Fruit fly (Drosophila melanogaster): ENCODE results near the gene Lar.
A peak's percentile ranks its signal among the peaks of the same experiment; 100 is the strongest.

Lar gene

DNA sequence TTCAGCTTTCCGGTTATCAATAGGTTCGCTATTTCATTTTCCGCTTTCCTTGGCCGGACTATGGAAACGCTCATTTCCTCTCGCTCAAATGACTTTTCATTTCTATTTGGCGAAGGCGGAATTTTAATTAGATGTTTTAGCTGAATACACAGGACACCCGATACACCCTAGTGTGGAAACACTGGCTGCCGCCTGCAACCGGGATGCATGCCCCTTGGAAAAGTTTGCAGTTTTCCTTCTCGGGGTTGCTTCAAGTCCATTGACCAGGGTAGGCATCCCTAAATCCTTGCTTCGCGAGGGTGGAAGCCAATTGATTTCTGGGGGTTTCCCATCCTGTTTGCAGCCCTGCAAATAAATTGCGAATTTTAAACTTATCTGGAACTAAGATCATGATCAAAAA is 2.5 kb downstream of the Lar start:
- TF ChIP-seq tj (GFP tag; optimal IDR thresholded peaks at IDR 0.05) (no peak), CG5204 (GFP tag; optimal IDR thresholded peaks at IDR 0.05) (no peak), pad (GFP tag; optimal IDR thresholded peaks at IDR 0.05) (no peak), kay (GFP tag; ENCODE audit: borderline replicate concordance) (no peak), Crg-1 (GFP tag; optimal IDR thresholded peaks at IDR 0.05) (no peak), toe (GFP tag; optimal IDR thresholded peaks at IDR 0.05) (no peak), CG7101 (tag; optimal IDR thresholded peaks at IDR 0.05) (no peak), CG11617 (GFP tag; optimal IDR thresholded peaks at IDR 0.05) (no peak), Mnt (GFP tag; optimal IDR thresholded peaks at IDR 0.05) (no peak), Hr96 (GFP tag; optimal IDR thresholded peaks at IDR 0.05) (no peak), Clk (GFP tag; optimal IDR thresholded peaks at IDR 0.05) (no peak), cnc (optimal IDR thresholded peaks at IDR 0.05) (no peak), CG12768 (GFP tag; optimal IDR thresholded peaks at IDR 0.05) (no peak), CG1620 (GFP tag; optimal IDR thresholded peaks at IDR 0.05) (no peak), bab1 (GFP tag; optimal IDR thresholded peaks at IDR 0.05) (no peak), ovo (GFP tag; optimal IDR thresholded peaks at IDR 0.05) (no peak), cic (GFP tag; optimal IDR thresholded peaks at IDR 0.05) (no peak), CG33017 (tag; optimal IDR thresholded peaks at IDR 0.05) (no peak), CG14711 (tag; optimal IDR thresholded peaks at IDR 0.05) (no peak), CG7045 (GFP tag; optimal IDR thresholded peaks at IDR 0.05) (no peak)

DNA sequence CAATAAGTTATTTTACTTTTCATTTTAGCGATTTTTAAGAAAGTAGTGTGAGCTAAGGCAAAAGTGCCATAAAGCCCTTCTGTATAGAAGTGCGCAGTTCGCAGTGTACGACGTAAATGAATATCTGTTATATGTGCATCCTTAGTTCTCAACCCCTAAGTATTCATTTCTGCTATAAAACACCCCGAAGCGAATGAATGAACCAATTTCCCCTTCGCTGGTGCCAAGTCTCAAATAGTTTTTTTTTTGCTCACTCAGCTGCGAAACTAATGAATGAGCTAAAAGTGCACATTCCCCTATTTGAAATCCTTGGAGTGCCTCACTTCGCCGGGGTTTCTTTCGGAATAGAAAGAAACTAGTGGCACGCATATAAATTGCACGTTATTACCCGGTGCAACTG is 4.2 kb downstream of the Lar start:
- TF ChIP-seq pad (GFP tag; optimal IDR thresholded peaks at IDR 0.05): peak; percentile 96
- no peak for TF ChIP-seq cic (GFP tag; optimal IDR thresholded peaks at IDR 0.05)

DNA sequence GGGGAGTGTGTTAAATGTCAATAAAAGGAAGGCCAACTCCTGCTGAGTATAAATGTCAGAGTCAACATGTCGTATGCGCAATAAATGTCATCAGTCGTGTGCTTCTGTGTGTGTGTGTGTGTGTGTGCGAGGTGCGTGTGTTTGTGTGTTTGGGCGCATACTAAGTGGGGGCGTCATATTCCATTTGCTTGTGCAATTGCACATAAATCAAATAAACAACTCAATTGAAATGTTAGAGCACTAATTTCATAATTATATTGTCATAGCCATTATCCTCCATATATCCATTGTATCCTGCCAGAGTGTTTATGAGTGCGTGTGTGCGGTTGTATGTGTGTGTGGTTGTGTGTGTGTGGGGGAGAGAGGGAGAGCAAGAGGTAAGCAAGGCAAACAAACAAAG is 7.7 kb downstream of the Lar start:
- TF ChIP-seq CG14711 (tag; optimal IDR thresholded peaks at IDR 0.05) (no peak), ovo (GFP tag; optimal IDR thresholded peaks at IDR 0.05) (no peak), cic (GFP tag; optimal IDR thresholded peaks at IDR 0.05) (no peak), pad (GFP tag; optimal IDR thresholded peaks at IDR 0.05) (no peak), CG12768 (GFP tag; optimal IDR thresholded peaks at IDR 0.05) (no peak), Clk (GFP tag; optimal IDR thresholded peaks at IDR 0.05) (no peak), tj (GFP tag; optimal IDR thresholded peaks at IDR 0.05) (no peak), toe (GFP tag; optimal IDR thresholded peaks at IDR 0.05) (no peak), CG1620 (GFP tag; optimal IDR thresholded peaks at IDR 0.05) (no peak)

DNA sequence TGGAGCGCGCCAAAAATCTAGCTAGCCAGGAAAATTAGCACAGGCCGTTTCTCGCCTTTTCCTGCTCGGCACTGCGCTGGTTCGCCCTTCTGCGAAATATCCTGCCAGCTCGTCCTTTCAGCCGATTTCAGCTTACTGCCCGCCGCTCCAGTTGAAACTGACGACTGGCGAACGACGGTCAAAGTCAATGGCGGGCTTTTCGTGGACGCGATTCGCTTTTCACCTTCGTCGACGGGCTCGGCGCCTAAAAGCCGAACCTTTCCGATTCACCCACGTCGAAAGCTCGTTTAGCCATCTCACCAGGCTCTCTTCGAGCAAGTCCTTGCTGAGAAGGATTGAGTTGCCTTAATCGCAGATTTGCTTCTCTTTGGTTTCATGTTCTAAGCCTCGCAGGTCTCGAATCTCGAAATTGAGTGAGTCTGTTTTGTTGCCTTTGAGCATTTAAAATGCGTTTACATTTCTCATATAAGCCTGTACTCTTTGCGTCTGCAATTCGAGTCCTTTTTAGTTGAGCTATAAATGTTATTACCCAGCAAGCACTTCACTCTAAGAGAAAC is 19.0 kb downstream of the Lar start:
- TF ChIP-seq tj (GFP tag; optimal IDR thresholded peaks at IDR 0.05) (no peak), toe (GFP tag; optimal IDR thresholded peaks at IDR 0.05) (no peak), CG7045 (GFP tag; optimal IDR thresholded peaks at IDR 0.05) (no peak)

DNA sequence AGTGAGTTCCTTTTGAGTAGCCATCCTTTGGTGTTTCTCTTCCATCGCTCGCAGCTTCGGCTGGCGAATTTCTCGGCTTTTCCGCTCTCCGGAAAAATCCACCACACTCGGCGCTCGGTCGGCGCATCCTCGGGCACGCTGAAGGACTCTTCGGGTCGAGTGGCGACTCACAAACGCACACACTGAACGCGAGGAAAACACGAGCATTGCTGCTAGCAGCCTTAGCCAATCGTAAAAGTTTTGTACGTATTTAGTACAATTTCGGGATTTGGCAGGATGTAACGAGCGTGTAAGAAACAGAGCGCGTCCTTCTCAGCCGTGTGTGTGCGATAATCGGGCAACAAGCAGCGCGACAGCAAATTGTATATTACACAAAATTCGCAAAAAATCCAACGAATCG is 19.9 kb downstream of the Lar start, which contains the start of gene CG46244:
Gene CG46244 (plus strand): TSS at position 252 of the 400 bp plus-strand sequence.
- TF ChIP-seq CG1620 (GFP tag; optimal IDR thresholded peaks at IDR 0.05) (no peak), CG11617 (GFP tag; optimal IDR thresholded peaks at IDR 0.05) (no peak), tj (GFP tag; optimal IDR thresholded peaks at IDR 0.05) (no peak)

DNA sequence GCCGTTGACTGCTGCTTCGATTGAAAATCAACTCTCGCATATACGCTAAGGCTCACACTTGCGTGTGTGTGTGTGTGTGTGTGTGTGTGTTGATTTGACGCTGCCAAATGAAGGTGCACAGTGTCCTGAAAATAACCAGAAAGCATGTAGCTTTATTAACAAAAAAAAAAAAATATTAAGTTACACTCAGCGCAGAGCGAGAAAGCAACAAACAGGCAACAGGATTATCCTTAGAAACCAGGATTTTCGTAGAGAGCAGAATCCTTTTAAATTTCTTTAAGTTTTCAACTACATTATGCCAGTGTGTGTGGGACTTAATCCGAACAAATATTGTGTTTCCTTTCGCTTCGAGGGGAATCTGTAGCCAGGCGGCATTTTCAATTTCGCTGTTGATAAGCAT is 41.6 kb downstream of the Lar start:
- no peak for TF ChIP-seq CG14711 (tag; optimal IDR thresholded peaks at IDR 0.05)
- TF ChIP-seq CG12768 (GFP tag; optimal IDR thresholded peaks at IDR 0.05): no peak

DNA sequence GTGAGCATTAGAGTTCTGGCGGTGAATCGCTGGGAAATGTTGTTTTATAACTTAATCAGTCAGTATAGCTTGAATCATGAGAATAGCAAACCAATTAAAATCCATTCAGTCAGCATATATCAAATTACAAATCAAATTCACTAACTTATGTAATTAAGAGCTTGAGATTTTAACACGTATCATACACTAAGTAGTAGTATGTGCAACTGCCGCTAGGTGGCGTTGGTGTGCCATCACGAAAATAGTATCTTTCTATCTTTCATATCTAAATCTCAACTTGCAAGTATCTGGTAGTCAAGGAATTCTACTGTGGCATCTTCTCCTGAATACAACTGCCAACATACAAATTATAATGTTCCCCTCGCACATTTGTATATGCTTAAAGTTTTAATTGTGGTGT is 47.6 kb downstream of the Lar start:
- TF ChIP-seq pad (GFP tag; optimal IDR thresholded peaks at IDR 0.05) (no peak), cnc (optimal IDR thresholded peaks at IDR 0.05) (no peak), CG1620 (GFP tag; optimal IDR thresholded peaks at IDR 0.05) (no peak), tj (GFP tag; optimal IDR thresholded peaks at IDR 0.05) (no peak), CG12768 (GFP tag; optimal IDR thresholded peaks at IDR 0.05) (no peak), Mnt (GFP tag; optimal IDR thresholded peaks at IDR 0.05) (no peak), toe (GFP tag; optimal IDR thresholded peaks at IDR 0.05) (no peak), Crg-1 (GFP tag; optimal IDR thresholded peaks at IDR 0.05) (no peak)

DNA sequence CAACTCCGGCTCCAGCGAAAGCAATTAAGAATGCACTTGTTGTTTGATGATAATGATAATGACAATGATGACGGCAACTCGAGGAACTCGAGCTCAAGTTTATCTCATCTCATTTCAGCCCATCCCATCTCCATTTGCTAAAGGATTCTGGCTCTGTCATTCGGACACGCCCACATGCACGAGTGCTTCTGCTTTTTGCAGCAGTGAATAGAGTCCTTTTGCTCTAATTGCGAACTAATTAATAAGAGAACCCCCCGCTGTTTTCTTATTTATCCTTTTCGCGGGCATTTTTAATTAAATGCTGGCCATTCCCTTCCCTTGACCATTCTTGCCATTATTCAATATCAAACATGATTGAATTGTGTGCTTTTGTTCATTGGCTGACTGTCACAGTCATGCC is 91.9 kb downstream of the Lar start:
- no peak for TF ChIP-seq cic (GFP tag; optimal IDR thresholded peaks at IDR 0.05)
- no peak for TF ChIP-seq tj (GFP tag; optimal IDR thresholded peaks at IDR 0.05)
- TF ChIP-seq CG7045 (GFP tag; optimal IDR thresholded peaks at IDR 0.05): no peak
- no peak for TF ChIP-seq Crg-1 (GFP tag; optimal IDR thresholded peaks at IDR 0.05)
- no peak for TF ChIP-seq pad (GFP tag; optimal IDR thresholded peaks at IDR 0.05)
- TF ChIP-seq CG11617 (GFP tag; optimal IDR thresholded peaks at IDR 0.05): no peak
- no peak for TF ChIP-seq CG12768 (GFP tag; optimal IDR thresholded peaks at IDR 0.05)
- TF ChIP-seq Hr96 (GFP tag; optimal IDR thresholded peaks at IDR 0.05): no peak

Measured in whole organism, adult.